Fruit fly (Drosophila melanogaster) whole organism, embryonic: ENCODE data around the gene TwdlX.

Experiments used
- Aef1 ChIP-seq: fragments of 200-800 bp; sonication (Bioruptor generic); IDR thresholded peaks from 3 replicates; pipeline ENCODE4 v1.3.6; 2022; ENCODE audit warnings: missing biosample characterization, missing genetic modification characterization
- Bdp1 ChIP-seq: fragments of 200-800 bp; sonication (Bioruptor generic); optimal IDR thresholded peaks from 3 replicates; lab custom pipeline; 2016; ENCODE audit warnings: missing biosample characterization, missing genetic modification characterization
- CG10267 ChIP-seq: fragments of 200-800 bp; sonication (Bioruptor generic); optimal IDR thresholded peaks from 2 replicates; lab custom pipeline; 2018; ENCODE audit warnings: missing biosample characterization, mild to moderate bottlenecking, missing genetic modification characterization, moderate library complexity
- CG11093 ChIP-seq: fragments of 200-800 bp; sonication (Bioruptor generic); IDR thresholded peaks from 3 replicates; pipeline ENCODE4 v1.3.6; 2022; ENCODE audit warnings: missing biosample characterization, missing genetic modification characterization
- CG11456 ChIP-seq: fragments of 200-800 bp; sonication (Bioruptor generic); IDR thresholded peaks from 3 replicates; pipeline ENCODE4 v1.3.6; 2022; ENCODE audit warnings: missing biosample characterization, missing genetic modification characterization
- CG12299 ChIP-seq: fragments of 200-800 bp; sonication (Bioruptor generic); optimal IDR thresholded peaks from 2 replicates; lab custom pipeline; 2018; ENCODE audit warnings: missing biosample characterization, mild to moderate bottlenecking, missing genetic modification characterization
- CG12391 ChIP-seq: fragments of 200-800 bp; sonication (Bioruptor generic); optimal IDR thresholded peaks from 3 replicates; lab custom pipeline; 2018; ENCODE audit warnings: missing biosample characterization, mild to moderate bottlenecking, missing genetic modification characterization, moderate library complexity
- CG13287 ChIP-seq: fragments of 200-800 bp; sonication (Bioruptor generic); IDR thresholded peaks from 2 replicates; pipeline ENCODE4 v1.3.6; 2022; ENCODE audit warnings: missing biosample characterization, missing genetic modification characterization; ENCODE audit not compliant: partially characterized antibody
- CG13775 ChIP-seq: fragments of 200-800 bp; sonication (Bioruptor generic); optimal IDR thresholded peaks from 3 replicates; lab custom pipeline; 2017; ENCODE audit warnings: missing biosample characterization, mild to moderate bottlenecking, missing genetic modification characterization
- CG14050 ChIP-seq: fragments of 200-800 bp; sonication (Bioruptor generic); IDR thresholded peaks from 3 replicates; pipeline ENCODE4 v1.3.6; 2022; ENCODE audit warnings: missing biosample characterization, missing genetic modification characterization
- CG17186 ChIP-seq: fragments of 200-800 bp; sonication (Bioruptor generic); optimal IDR thresholded peaks from 3 replicates; lab custom pipeline; 2017; ENCODE audit warnings: missing biosample characterization, missing genetic modification reagents, missing genetic modification characterization
- CG17359 ChIP-seq: fragments of 200-800 bp; sonication (Bioruptor generic); optimal IDR thresholded peaks from 3 replicates; lab custom pipeline; 2018; ENCODE audit warnings: missing biosample characterization, mild to moderate bottlenecking, missing genetic modification characterization, moderate library complexity
- CG18262 ChIP-seq: fragments of 200-800 bp; optimal IDR thresholded peaks from 3 replicates; lab custom pipeline; 2019; ENCODE audit warnings: missing biosample characterization, mild to moderate bottlenecking, missing genetic modification characterization, moderate library complexity
- CG18599 ChIP-seq: fragments of 200-800 bp; sonication (Bioruptor generic); optimal IDR thresholded peaks from 3 replicates; lab custom pipeline; 2017; ENCODE audit warnings: missing biosample characterization, missing genetic modification characterization, mild to moderate bottlenecking, moderate library complexity, missing genetic modification reagents
- CG18764 ChIP-seq: fragments of 200-800 bp; sonication (Bioruptor generic); optimal IDR thresholded peaks from 3 replicates; lab custom pipeline; 2016; ENCODE audit warnings: missing biosample characterization, missing genetic modification characterization
- CG2116 ChIP-seq: fragments of 200-800 bp; sonication (Bioruptor generic); optimal IDR thresholded peaks from 3 replicates; lab custom pipeline; 2018; ENCODE audit warnings: missing biosample characterization, mild to moderate bottlenecking, missing genetic modification characterization
- CG31388 ChIP-seq: fragments of 200-800 bp; sonication (Bioruptor generic); optimal IDR thresholded peaks from 2 replicates; lab custom pipeline; 2016; ENCODE audit warnings: missing biosample characterization, missing genetic modification characterization
- CG34422 ChIP-seq: fragments of 200-800 bp; sonication (Bioruptor generic); IDR thresholded peaks from 3 replicates; pipeline ENCODE4 v1.3.6; 2022; ENCODE audit warnings: missing biosample characterization, missing genetic modification characterization
- CG3838 ChIP-seq: fragments of 200-800 bp; sonication (Bioruptor generic); optimal IDR thresholded peaks from 3 replicates; lab custom pipeline; 2016; ENCODE audit warnings: missing biosample characterization, missing genetic modification characterization
- CG4360 ChIP-seq: fragments of 200-800 bp; sonication (Bioruptor generic); IDR thresholded peaks from 2 replicates; pipeline ENCODE4 v1.3.6; 2022; ENCODE audit warnings: missing biosample characterization, missing genetic modification characterization
- CG6272 ChIP-seq: fragments of 200-800 bp; sonication (Bioruptor generic); IDR thresholded peaks from 2 replicates; pipeline ENCODE4 v1.3.6; 2022; ENCODE audit warnings: missing biosample characterization, missing genetic modification characterization
- CG6654 ChIP-seq: fragments of 200-800 bp; sonication (Bioruptor generic); optimal IDR thresholded peaks from 2 replicates; lab custom pipeline; 2017; ENCODE audit warnings: missing biosample characterization, mild to moderate bottlenecking, missing genetic modification characterization
- CG7372 ChIP-seq: fragments of 200-800 bp; sonication (Bioruptor generic); IDR thresholded peaks from 2 replicates; pipeline ENCODE4 v1.3.6; 2022; ENCODE audit warnings: missing biosample characterization, missing genetic modification characterization
- CG9876 ChIP-seq: fragments of 200-800 bp; sonication (Bioruptor generic); optimal IDR thresholded peaks from 2 replicates; lab custom pipeline; 2016; ENCODE audit warnings: missing biosample characterization, missing genetic modification characterization
- CG9932 ChIP-seq: fragments of 200-800 bp; sonication (Bioruptor generic); IDR thresholded peaks from 2 replicates; pipeline ENCODE4 v1.3.6; 2022; ENCODE audit warnings: missing biosample characterization, missing genetic modification characterization
- D ChIP-seq, 2 experiments: fragments of 200-800 bp in 1 of 2; fragments of >200 bp in 1 of 2; sonication (Bioruptor generic) in 1 of 2; optimal IDR thresholded peaks; 2 replicates in 1 of 2; 3 replicates in 1 of 2; lab custom pipeline; 2017; ENCODE audit warnings: mild to moderate bottlenecking in 1 of 2, missing biosample characterization in 1 of 2, missing genetic modification characterization in 1 of 2, missing genetic modification reagents in 1 of 2
- Deaf1 ChIP-seq: fragments of 200-800 bp; optimal IDR thresholded peaks from 3 replicates; lab custom pipeline; 2019; ENCODE audit warnings: missing biosample characterization, mild to moderate bottlenecking, missing genetic modification characterization, moderate library complexity
- Dref ChIP-seq: fragments of 200-800 bp; sonication (Bioruptor generic); IDR thresholded peaks from 2 replicates; pipeline ENCODE4 v1.3.6; 2022; ENCODE audit warnings: missing biosample characterization, missing genetic modification characterization
- Fer1 ChIP-seq: fragments of 200-800 bp; sonication (Bioruptor generic); optimal IDR thresholded peaks from 2 replicates; lab custom pipeline; 2017; ENCODE audit warnings: missing biosample characterization, mild to moderate bottlenecking, missing genetic modification characterization
- Fer2 ChIP-seq: fragments of 200-800 bp; sonication (Bioruptor generic); optimal IDR thresholded peaks from 2 replicates; lab custom pipeline; 2018; ENCODE audit warnings: missing biosample characterization, mild to moderate bottlenecking, missing genetic modification characterization, moderate library complexity
- HLH54F ChIP-seq: fragments of 200-800 bp; sonication (Bioruptor generic); optimal IDR thresholded peaks from 3 replicates; lab custom pipeline; 2016; ENCODE audit warnings: missing biosample characterization, missing genetic modification characterization
- Lim3 ChIP-seq: fragments of 200-800 bp; sonication (Bioruptor generic); IDR thresholded peaks from 2 replicates; pipeline ENCODE4 v1.3.6; 2022; ENCODE audit warnings: missing biosample characterization, missing genetic modification characterization
- Max ChIP-seq: fragments of 200-800 bp; sonication (Bioruptor generic); optimal IDR thresholded peaks from 2 replicates; lab custom pipeline; 2016; ENCODE audit warnings: missing biosample characterization, mild to moderate bottlenecking, missing genetic modification characterization
- Med ChIP-seq: fragments of 200-800 bp; sonication (Bioruptor generic); peaks from one replicate; lab custom pipeline; 2016; ENCODE audit warnings: missing biosample characterization, missing genetic modification characterization, mild to moderate bottlenecking, inconsistent platforms, moderate library complexity
- Myb ChIP-seq: fragments of 200-800 bp; sonication (Bioruptor generic); optimal IDR thresholded peaks from 2 replicates; lab custom pipeline; 2016; ENCODE audit warnings: missing biosample characterization, missing genetic modification characterization
- NC2β ChIP-seq: fragments of 200-800 bp; sonication (Bioruptor generic); optimal IDR thresholded peaks from 2 replicates; lab custom pipeline; 2016; ENCODE audit warnings: missing biosample characterization, missing genetic modification characterization
- Rx ChIP-seq: fragments of 200-800 bp; sonication (Bioruptor generic); IDR thresholded peaks from 2 replicates; pipeline ENCODE4 v1.3.6; 2022; ENCODE audit warnings: missing biosample characterization, missing genetic modification characterization
- Taf1 ChIP-seq: fragments of 200-800 bp; sonication (Bioruptor generic); IDR thresholded peaks from 2 replicates; pipeline ENCODE4 v1.3.6; 2022; ENCODE audit warnings: missing biosample characterization, missing genetic modification characterization
- ab ChIP-seq: fragments of 200-800 bp; sonication (Bioruptor generic); optimal IDR thresholded peaks from 2 replicates; lab custom pipeline; 2016; ENCODE audit warnings: missing biosample characterization, missing genetic modification characterization
- dimm ChIP-seq: fragments of 200-800 bp; sonication (Bioruptor generic); IDR thresholded peaks from 2 replicates; pipeline ENCODE4 v1.3.6; 2022; ENCODE audit warnings: missing biosample characterization, missing genetic modification characterization
- en ChIP-seq: fragments of 200-800 bp; sonication (Bioruptor generic); optimal IDR thresholded peaks from 2 replicates; lab custom pipeline; 2016; ENCODE audit warnings: missing biosample characterization, missing genetic modification characterization
- ftz-f1 ChIP-seq: fragments of 200-800 bp; sonication (Bioruptor generic); optimal IDR thresholded peaks from 2 replicates; lab custom pipeline; 2016; ENCODE audit warnings: missing biosample characterization, missing genetic modification characterization
- gfzf ChIP-seq: fragments of 200-800 bp; sonication (Bioruptor generic); optimal IDR thresholded peaks from 2 replicates; lab custom pipeline; 2016; ENCODE audit warnings: missing biosample characterization, mild to moderate bottlenecking, missing genetic modification characterization, moderate library complexity
- hbn ChIP-seq: fragments of 200-800 bp; sonication (Bioruptor generic); IDR thresholded peaks from 2 replicates; pipeline ENCODE4 v1.3.6; 2022; ENCODE audit warnings: missing biosample characterization, missing genetic modification characterization; ENCODE audit not compliant: partially characterized antibody
- nerfin-1 ChIP-seq: fragments of 200-800 bp; sonication (Bioruptor generic); optimal IDR thresholded peaks from 3 replicates; lab custom pipeline; 2019; ENCODE audit warnings: missing biosample characterization, mild to moderate bottlenecking, missing genetic modification characterization, moderate library complexity
- pnt ChIP-seq: fragments of 200-800 bp; sonication (Bioruptor generic); optimal IDR thresholded peaks from 3 replicates; lab custom pipeline; 2016; ENCODE audit warnings: missing biosample characterization, missing genetic modification characterization
- stwl ChIP-seq: fragments of 200-800 bp; sonication (Bioruptor generic); optimal IDR thresholded peaks from 3 replicates; lab custom pipeline; 2018; ENCODE audit warnings: missing biosample characterization, mild to moderate bottlenecking, missing genetic modification characterization, moderate library complexity
- trem ChIP-seq: fragments of 200-800 bp; optimal IDR thresholded peaks from 3 replicates; lab custom pipeline; 2019; ENCODE audit warnings: missing biosample characterization, mild to moderate bottlenecking, missing genetic modification characterization, moderate library complexity
- wor ChIP-seq: fragments of 200-800 bp; sonication (Bioruptor generic); IDR thresholded peaks from 2 replicates; pipeline ENCODE4 v1.3.6; 2022; ENCODE audit warnings: missing biosample characterization, missing genetic modification characterization
- zen ChIP-seq: fragments of 200-800 bp; sonication (Bioruptor generic); optimal IDR thresholded peaks from 3 replicates; lab custom pipeline; 2018; ENCODE audit warnings: missing biosample characterization, mild to moderate bottlenecking, missing genetic modification characterization, moderate library complexity

Gene TwdlX

DNA sequence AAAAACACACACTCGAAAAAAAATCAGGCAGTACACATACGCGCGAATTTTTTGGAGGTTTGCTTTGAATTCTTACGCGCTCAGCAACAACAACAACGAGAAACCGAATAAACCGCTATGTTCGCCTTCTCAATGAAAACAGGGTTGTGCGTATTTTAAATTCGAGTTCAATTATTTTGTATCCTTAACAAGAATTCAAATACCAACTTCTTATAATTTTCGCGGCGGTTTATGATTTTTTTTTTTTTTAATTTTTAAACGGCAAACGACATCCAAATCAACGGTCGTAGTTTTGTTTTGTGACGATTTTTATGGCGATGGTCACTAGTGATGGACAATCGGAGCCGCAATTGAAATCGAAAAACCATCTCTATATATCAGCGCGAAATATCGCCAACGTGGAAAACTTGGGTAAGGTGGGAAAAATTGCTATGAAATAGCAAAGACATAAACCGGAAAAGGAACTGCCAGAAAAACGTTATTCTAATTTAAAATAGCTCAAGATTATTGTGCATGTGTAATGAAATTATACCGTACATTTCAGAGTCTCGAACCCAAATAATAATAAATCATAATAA is 20.8 kb downstream of the TwdlX start, which contains the start of gene goe (continued):
- TF ChIP-seq CG17359 (tag; lab: Kevin White, UChicago) (peak; percentile 53), Max (GFP tag; lab: Kevin White, UChicago) (peak; percentile 37), Med (GFP tag; lab: Kevin White, UChicago) (peak; percentile 98), Fer1 (GFP tag; lab: Kevin White, UChicago) (peak; percentile 77), CG6654 (GFP tag; lab: Kevin White, UChicago) (no peak), gfzf (GFP tag; lab: Kevin White, UChicago) (peak; percentile 65), CG17186 (peak; percentile 78), dimm (GFP tag; lab: Robert Waterston, UW) (0 out of 2 replicates have a peak, but pooled peaks have one; percentile 27), hbn (GFP tag; lab: Robert Waterston, UW) (peak; percentile 87), ftz-f1 (GFP tag; lab: Kevin White, UChicago) (peak; percentile 70), CG14050 (GFP tag; lab: Robert Waterston, UW) (peak; percentile 65), nerfin-1 (no peak), ab (GFP tag; lab: Kevin White, UChicago) (peak; percentile 42), NC2β (GFP tag; lab: Kevin White, UChicago) (peak; percentile 91), CG13775 (GFP tag; lab: Kevin White, UChicago) (peak; percentile 76), CG12299 (tag; lab: Kevin White, UChicago) (peak; percentile 78), Lim3 (GFP tag; lab: Robert Waterston, UW) (no peak), CG31388 (GFP tag; lab: Kevin White, UChicago) (no peak), CG9876 (peak; percentile 95), stwl (tag; lab: Kevin White, UChicago) (peak; percentile 61), CG7372 (GFP tag; lab: Robert Waterston, UW) (peak; percentile 58; the same call in 1 of the 2 replicates), Bdp1 (GFP tag; lab: Kevin White, UChicago) (peak; percentile 74), zen (tag; lab: Kevin White, UChicago) (peak; percentile 56), CG4360 (GFP tag; lab: Robert Waterston, UW) (peak; percentile 74), D (optimal IDR thresholded peaks at IDR 0.05; lab: Kevin White, UChicago) (no peak), D (GFP tag; optimal IDR thresholded peaks at IDR 0.05; lab: Kevin White, UChicago) (no peak), CG18764 (GFP tag; lab: Kevin White, UChicago) (peak; percentile 47), en (GFP tag; lab: Kevin White, UChicago) (peak; percentile 71), HLH54F (GFP tag; lab: Kevin White, UChicago) (peak; percentile 83), CG18599 (peak; percentile 73), Deaf1 (no peak), CG3838 (GFP tag; lab: Kevin White, UChicago) (peak; percentile 70), CG11456 (peak; percentile 89), CG10267 (tag; lab: Kevin White, UChicago) (peak; percentile 62), Rx (GFP tag; lab: Robert Waterston, UW) (peak; percentile 69), CG18262 (tag; lab: Kevin White, UChicago) (peak; percentile 31), Aef1 (peak; percentile 76), CG6272 (GFP tag; lab: Robert Waterston, UW) (peak; percentile 60), Myb (GFP tag; lab: Kevin White, UChicago) (peak; percentile 95), CG34422 (GFP tag; lab: Robert Waterston, UW) (peak; percentile 75), Fer2 (tag; lab: Kevin White, UChicago) (peak; percentile 20), CG2116 (peak; percentile 87), pnt (GFP tag; lab: Kevin White, UChicago) (peak; percentile 71), Taf1 (GFP tag; lab: Robert Waterston, UW) (peak; percentile 38; the same call in 1 of the 2 replicates), CG11093 (GFP tag; lab: Robert Waterston, UW) (peak; percentile 49; the same call in 2 of the 3 replicates), trem (peak; percentile 96), CG9932 (peak; percentile 92), Dref (GFP tag; lab: Robert Waterston, UW) (peak; percentile 65), CG13287 (GFP tag; lab: Robert Waterston, UW) (peak; percentile 93), CG12391 (tag; lab: Kevin White, UChicago) (peak; percentile 86), wor (GFP tag; lab: Robert Waterston, UW) (no peak)
